Fruit fly (Drosophila melanogaster) whole organism, prepupa: Measurements from ENCODE around the gene CG42747.

ENCODE experiments used
- CG10631 ChIP-seq: fragments of 200-800 bp; sonication (Bioruptor generic); optimal IDR thresholded peaks from 2 replicates; lab custom pipeline; 2016; ENCODE audit warnings: missing biosample characterization, missing genetic modification characterization
- CG15336 ChIP-seq: fragments of 200-800 bp; sonication (Bioruptor generic); IDR thresholded peaks from 2 replicates; pipeline ENCODE4 v1.3.6; 2022; ENCODE audit warnings: missing biosample characterization, missing genetic modification characterization
- CG16779 ChIP-seq: fragments of 200-800 bp; sonication (Bioruptor generic); optimal IDR thresholded peaks from 3 replicates; lab custom pipeline; 2017; ENCODE audit warnings: missing biosample characterization, mild to moderate bottlenecking, missing genetic modification characterization
- CG3032 ChIP-seq: fragments of 200-800 bp; optimal IDR thresholded peaks from 2 replicates; lab custom pipeline; 2019; ENCODE audit warnings: missing biosample characterization, mild to moderate bottlenecking, missing genetic modification characterization, moderate library complexity
- CG32006 ChIP-seq: fragments of 200-800 bp; sonication (Bioruptor generic); optimal IDR thresholded peaks from 3 replicates; lab custom pipeline; 2017; ENCODE audit warnings: missing biosample characterization, mild to moderate bottlenecking, missing genetic modification characterization
- CG34406 ChIP-seq: fragments of 200-800 bp; sonication (Bioruptor generic); optimal IDR thresholded peaks from 3 replicates; lab custom pipeline; 2016; ENCODE audit warnings: missing biosample characterization, missing genetic modification characterization
- CG6163 ChIP-seq: fragments of 200-800 bp; sonication (Bioruptor generic); IDR thresholded peaks from 3 replicates; pipeline ENCODE4 v1.3.6; 2022; ENCODE audit warnings: missing biosample characterization, missing genetic modification characterization
- CG6276 ChIP-seq: fragments of 200-800 bp; sonication (Bioruptor generic); optimal IDR thresholded peaks from 2 replicates; lab custom pipeline; 2017; ENCODE audit warnings: missing biosample characterization, mild to moderate bottlenecking, missing genetic modification characterization
- CG6808 ChIP-seq: fragments of 200-800 bp; sonication (Bioruptor generic); optimal IDR thresholded peaks from 3 replicates; lab custom pipeline; 2017; ENCODE audit warnings: missing biosample characterization, missing genetic modification characterization, mild to moderate bottlenecking, moderate library complexity, missing genetic modification reagents
- CG6854 ChIP-seq: fragments of 200-800 bp; sonication (Bioruptor generic); optimal IDR thresholded peaks from 2 replicates; lab custom pipeline; 2017; ENCODE audit warnings: missing biosample characterization, mild to moderate bottlenecking, missing genetic modification characterization
- CG7368 ChIP-seq: fragments of 200-800 bp; sonication (Bioruptor generic); optimal IDR thresholded peaks from 3 replicates; lab custom pipeline; 2016; ENCODE audit warnings: missing biosample characterization, missing genetic modification characterization
- CG8119 ChIP-seq: fragments of 200-800 bp; sonication (Bioruptor generic); IDR thresholded peaks from 3 replicates; pipeline ENCODE4 v1.3.6; 2022; ENCODE audit warnings: missing biosample characterization, missing genetic modification characterization
- CG9139 ChIP-seq: fragments of 200-800 bp; sonication (Bioruptor generic); optimal IDR thresholded peaks from 3 replicates; lab custom pipeline; 2017; ENCODE audit warnings: missing biosample characterization, mild to moderate bottlenecking, missing genetic modification characterization
- Eip78C ChIP-seq: fragments of 200-800 bp; sonication (Bioruptor generic); peaks from one replicate; lab custom pipeline; 2016; ENCODE audit warnings: missing biosample characterization, missing genetic modification characterization
- Ets21C ChIP-seq: fragments of 200-800 bp; sonication (Bioruptor generic); optimal IDR thresholded peaks from 3 replicates; lab custom pipeline; 2016; ENCODE audit warnings: missing biosample characterization, missing genetic modification characterization
- Gug ChIP-seq: fragments of 200-800 bp; sonication (Bioruptor generic); IDR thresholded peaks from 2 replicates; pipeline ENCODE4 v1.3.6; 2022; ENCODE audit warnings: missing biosample characterization, missing genetic modification characterization
- Hr39 ChIP-seq: fragments of 200-800 bp; sonication (Bioruptor generic); optimal IDR thresholded peaks from 2 replicates; lab custom pipeline; 2016; ENCODE audit warnings: missing biosample characterization, missing genetic modification characterization
- Lpt ChIP-seq: fragments of 200-800 bp; sonication (Bioruptor generic); optimal IDR thresholded peaks from 3 replicates; lab custom pipeline; 2016; ENCODE audit warnings: missing biosample characterization, missing genetic modification characterization
- Met ChIP-seq: fragments of 200-800 bp; sonication (Bioruptor generic); optimal IDR thresholded peaks from 3 replicates; lab custom pipeline; 2016; ENCODE audit warnings: missing biosample characterization, missing genetic modification characterization
- OdsH ChIP-seq: fragments of 200-800 bp; sonication (Bioruptor generic); optimal IDR thresholded peaks from 3 replicates; lab custom pipeline; 2016; ENCODE audit warnings: missing biosample characterization, missing genetic modification characterization
- Sox15 ChIP-seq: fragments of 200-800 bp; sonication (Bioruptor generic); optimal IDR thresholded peaks from 3 replicates; lab custom pipeline; 2016; ENCODE audit warnings: missing biosample characterization, missing genetic modification characterization
- cyc ChIP-seq: fragments of 200-800 bp; sonication (Bioruptor generic); optimal IDR thresholded peaks from 3 replicates; lab custom pipeline; 2016; ENCODE audit warnings: missing biosample characterization, missing genetic modification characterization
- eg ChIP-seq: fragments of 200-800 bp; sonication (Bioruptor generic); IDR thresholded peaks from 3 replicates; pipeline ENCODE4 v1.3.6; 2022; ENCODE audit warnings: missing biosample characterization, missing genetic modification characterization
- fd59A ChIP-seq: fragments of 200-800 bp; sonication (Bioruptor generic); optimal IDR thresholded peaks from 2 replicates; lab custom pipeline; 2017; ENCODE audit warnings: missing biosample characterization, mild to moderate bottlenecking, missing genetic modification characterization, missing genetic modification reagents
- fkh ChIP-seq: fragments of 200-800 bp; sonication (Bioruptor generic); optimal IDR thresholded peaks from 3 replicates; lab custom pipeline; 2017; ENCODE audit warnings: missing biosample characterization, mild to moderate bottlenecking, missing genetic modification characterization, moderate library complexity
- spab ChIP-seq: fragments of 200-800 bp; sonication (Bioruptor generic); optimal IDR thresholded peaks from 2 replicates; lab custom pipeline; 2017; ENCODE audit warnings: missing biosample characterization, mild to moderate bottlenecking, missing genetic modification characterization, missing genetic modification reagents
- ss ChIP-seq, 2 experiments: fragments of 200-800 bp; sonication (Bioruptor generic); optimal IDR thresholded peaks; 2 replicates in 1 of 2; 3 replicates in 1 of 2; lab custom pipeline; 2017 to 2018; ENCODE audit warnings: mild to moderate bottlenecking in 2 of 2, missing biosample characterization in 2 of 2, missing genetic modification characterization in 2 of 2, moderate library complexity in 1 of 2
- svp ChIP-seq: fragments of 200-800 bp; sonication (Bioruptor generic); peaks from one replicate; lab custom pipeline; 2016; ENCODE audit warnings: missing biosample characterization, missing genetic modification characterization
- topi ChIP-seq: fragments of 200-800 bp; sonication (Bioruptor generic); optimal IDR thresholded peaks from 3 replicates; lab custom pipeline; 2016; ENCODE audit warnings: missing biosample characterization, missing genetic modification characterization
- vri ChIP-seq: fragments of 200-800 bp; sonication (Bioruptor generic); optimal IDR thresholded peaks from 3 replicates; lab custom pipeline; 2016; ENCODE audit warnings: missing biosample characterization, mild to moderate bottlenecking, missing genetic modification characterization

CG42747 gene

dm6 chr3L:6498602-6499001, 98.2 kb downstream of the CG42747 start (continued):
- TF ChIP-seq CG3032 (tag; lab: Kevin White, UChicago) (no peak), Ets21C (GFP tag; lab: Kevin White, UChicago) (no peak), CG6854 (GFP tag; lab: Kevin White, UChicago) (no peak), Sox15 (no peak), CG6163 (0 out of 3 replicates have a peak, but pooled peaks have one; percentile 25), CG32006 (peak; percentile 26), CG10631 (no peak), CG7368 (GFP tag; lab: Kevin White, UChicago) (no peak)
- TF ChIP-seq, all 60 proteins: peak for 8

- no peak for TF ChIP-seq CG34406 (GFP tag; lab: Kevin White, UChicago)
- TF ChIP-seq, all 60 proteins: peak for 0
Measured at dm6 chr3L:6500470-6500869, 100.1 kb downstream of the CG42747 start.

- TF ChIP-seq CG10631 (no peak), Hr39 (no peak), CG8119 (GFP tag; lab: Robert Waterston, UW) (no peak), CG3032 (tag; lab: Kevin White, UChicago) (no peak), eg (GFP tag; lab: Robert Waterston, UW) (no peak), OdsH (no peak)
Measured at dm6 chr3L:6508083-6508482, 107.7 kb downstream of the CG42747 start.

DNA sequence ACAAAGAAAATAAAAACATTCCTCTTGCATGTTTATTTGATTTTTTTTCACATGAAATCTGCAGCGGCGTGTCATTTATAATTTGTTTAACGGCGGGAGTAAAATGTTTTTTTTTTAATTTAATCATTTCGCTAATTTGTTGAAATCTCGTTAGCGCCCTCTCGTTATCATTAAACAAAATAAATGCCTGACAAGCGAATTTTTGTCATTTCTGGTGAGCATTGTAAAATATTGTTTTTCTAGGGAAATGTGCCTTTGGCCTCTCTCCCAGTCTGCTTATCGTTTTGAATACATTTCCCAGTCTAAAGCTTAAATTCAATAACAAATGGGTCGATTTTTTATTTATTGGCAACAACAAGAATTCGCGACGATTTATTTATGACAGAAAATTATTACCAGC, 111.9 kb downstream of the CG42747 start:
- TF ChIP-seq ss (GFP tag; optimal IDR thresholded peaks at IDR 0.05; lab: Kevin White, UChicago) (no peak), svp (GFP tag; lab: Kevin White, UChicago) (peak; percentile 94)

- TF ChIP-seq Sox15 (no peak), CG32006 (peak; percentile 22), cyc (no peak), eg (GFP tag; lab: Robert Waterston, UW) (peak; percentile 42; the same call in 1 of the 3 replicates), fkh (GFP tag; lab: Kevin White, UChicago) (peak; percentile 53), CG6276 (no peak), Met (GFP tag; lab: Kevin White, UChicago) (no peak), topi (no peak), Lpt (GFP tag; lab: Kevin White, UChicago) (no peak)
Measured at dm6 chr3L:6516901-6517300, 116.5 kb downstream of the CG42747 start.

dm6 chr3L:6519678-6520077, 119.3 kb downstream of the CG42747 start:
- TF ChIP-seq CG16779 (no peak), CG6808 (GFP tag; lab: Kevin White, UChicago) (no peak), fd59A (GFP tag; lab: Kevin White, UChicago) (no peak), spab (GFP tag; lab: Kevin White, UChicago) (no peak), Gug (no peak), CG3032 (tag; lab: Kevin White, UChicago) (no peak)
- TF ChIP-seq, all 60 proteins: peak for 0

DNA sequence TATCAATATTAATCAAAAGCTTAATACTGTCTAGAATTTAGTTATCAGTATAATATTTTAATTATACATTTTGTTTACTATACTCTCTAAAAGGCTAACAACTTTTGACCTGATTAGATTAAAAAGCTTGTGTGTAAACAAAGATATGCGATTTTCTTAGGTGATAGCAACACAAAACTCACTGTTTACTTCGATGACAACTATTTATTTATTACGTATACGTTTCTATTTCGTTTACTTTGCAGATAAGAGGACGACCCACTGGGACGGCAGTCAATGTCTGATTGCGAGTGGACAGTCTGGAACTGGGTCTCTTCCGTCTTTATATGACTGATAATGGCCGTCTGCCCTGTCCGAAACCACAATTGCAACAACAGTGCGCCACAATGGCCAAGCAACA, 122.4 kb downstream of the CG42747 start:
- TF ChIP-seq CG9139 (GFP tag; lab: Kevin White, UChicago) (no peak), CG15336 (GFP tag; lab: Robert Waterston, UW) (0 out of 2 replicates have a peak, but pooled peaks have one; percentile 24), CG6276 (no peak), Eip78C (peak; percentile 25), Hr39 (no peak), CG6163 (0 out of 3 replicates have a peak, but pooled peaks have one; percentile 7), fkh (GFP tag; lab: Kevin White, UChicago) (peak; percentile 86), CG16779 (peak; percentile 2), vri (peak; percentile 65)
